Worm (Caenorhabditis elegans): ENCODE measurements around the gene K11C4.1.

DNA sequence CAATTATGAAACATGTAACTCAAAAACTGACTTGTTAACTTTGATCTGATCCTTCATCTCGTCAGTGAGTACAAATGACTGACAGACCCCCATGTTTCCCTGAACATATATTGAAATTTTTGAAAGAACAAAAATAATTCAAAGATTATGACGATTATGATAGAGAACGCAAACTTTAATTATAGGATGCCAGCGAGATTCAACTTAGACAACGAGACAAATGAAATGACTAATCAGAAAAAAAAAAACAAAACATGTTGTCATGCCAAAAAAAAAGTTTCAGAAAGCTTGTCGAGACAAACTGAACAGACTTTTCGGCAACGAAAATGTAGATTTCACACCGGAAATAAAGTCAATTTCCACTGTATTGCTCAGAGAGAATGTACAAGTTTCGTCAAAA, 42.1 kb upstream of the K11C4.1 start, which contains the start of gene gpa-10:
- TF ChIP-seq ceh-8 (GFP tag; optimal IDR thresholded peaks at IDR 0.05) (no peak), egl-27 (tag; optimal IDR thresholded peaks at IDR 0.05) (no peak), nhr-237 (tag; optimal IDR thresholded peaks at IDR 0.05) (no peak), alr-1 (tag; optimal IDR thresholded peaks at IDR 0.05; ENCODE audit: borderline replicate concordance) (no peak), elt-3 (tag; optimal IDR thresholded peaks at IDR 0.05) (no peak), hlh-4 (tag; optimal IDR thresholded peaks at IDR 0.05) (no peak)
